Worm (Caenorhabditis elegans) whole organism, L1 larva: ENCODE measurements around the gene C06A12.8.

Experiments
- C16A3.4 ChIP-seq: fragments of 150-350 bp; optimal IDR thresholded peaks from 2 replicates; lab custom pipeline; 2014; ENCODE audit warnings: missing biosample characterization, missing genetic modification characterization
- C34B4.2 ChIP-seq: sonication (generic microtip); optimal IDR thresholded peaks from 2 replicates; lab custom pipeline; 2017; ENCODE audit warnings: mild to moderate bottlenecking, missing genetic modification characterization, missing compliant biosample characterization
- F16B12.6 ChIP-seq: fragments of 150-350 bp; optimal IDR thresholded peaks from 2 replicates; lab custom pipeline; 2014; ENCODE audit warnings: missing biosample characterization, missing genetic modification characterization
- Y116A8C.19 ChIP-seq: sonication (generic microtip); optimal IDR thresholded peaks from 2 replicates; lab custom pipeline; 2016; ENCODE audit warnings: missing compliant biosample characterization, missing genetic modification characterization, borderline replicate concordance
- alr-1 ChIP-seq: fragments of 200-800 bp; sonication (Bioruptor generic); optimal IDR thresholded peaks from 2 replicates; lab custom pipeline; 2018; ENCODE audit warnings: borderline replicate concordance, mild to moderate bottlenecking, missing genetic modification characterization, missing compliant biosample characterization
- aly-2 ChIP-seq: fragments of 150-350 bp; optimal IDR thresholded peaks from 2 replicates; lab custom pipeline; 2014; ENCODE audit warnings: missing biosample characterization, missing genetic modification characterization
- blmp-1 ChIP-seq: fragments of 150-350 bp; optimal IDR thresholded peaks from 2 replicates; lab custom pipeline; 2014; ENCODE audit warnings: missing biosample characterization, missing genetic modification characterization
- ceh-8 ChIP-seq: fragments of 200-800 bp; sonication (Bioruptor generic); optimal IDR thresholded peaks from 2 replicates; lab custom pipeline; 2018; ENCODE audit warnings: mild to moderate bottlenecking, missing genetic modification characterization, moderate library complexity, missing compliant biosample characterization
- ceh-82 ChIP-seq, 3 experiments: fragments of 150-350 bp in 1 of 3; sonication (generic microtip) in 2 of 3; optimal IDR thresholded peaks; 2 replicates each; lab custom pipeline; 2014 to 2017; ENCODE audit warnings: missing biosample characterization in 3 of 3, missing genetic modification characterization in 3 of 3
- ceh-88 ChIP-seq: fragments of 200-800 bp; sonication (Bioruptor generic); IDR thresholded peaks from 2 replicates; pipeline ENCODE4 v1.3.6; 2022; ENCODE audit warnings: missing genetic modification characterization, missing compliant biosample characterization
- dpl-1 ChIP-seq, 3 experiments: fragments of 150-350 bp in 2 of 3; sonication (generic microtip) in 1 of 3; optimal IDR thresholded peaks; 2 replicates each; lab custom pipeline; 2014 to 2017; ENCODE audit warnings: missing biosample characterization in 3 of 3, missing genetic modification characterization in 3 of 3, missing genetic modification reagents in 3 of 3
- dsc-1 ChIP-seq: sonication (generic microtip); optimal IDR thresholded peaks from 2 replicates; lab custom pipeline; 2016; ENCODE audit warnings: mild to moderate bottlenecking, missing genetic modification characterization, missing compliant biosample characterization
- efl-3 ChIP-seq: fragments of 200-800 bp; sonication (Bioruptor generic); optimal IDR thresholded peaks from 2 replicates; lab custom pipeline; 2018; ENCODE audit warnings: mild to moderate bottlenecking, missing genetic modification characterization, missing compliant biosample characterization
- fkh-10 ChIP-seq: sonication (generic microtip); optimal IDR thresholded peaks from 2 replicates; lab custom pipeline; 2017; ENCODE audit warnings: missing biosample characterization, missing genetic modification reagents, missing genetic modification characterization
- fkh-4 ChIP-seq: sonication (generic microtip); optimal IDR thresholded peaks from 2 replicates; lab custom pipeline; 2016; ENCODE audit warnings: missing compliant biosample characterization, missing genetic modification characterization, borderline replicate concordance
- hlh-4 ChIP-seq: sonication (generic microtip); optimal IDR thresholded peaks from 2 replicates; lab custom pipeline; 2016; ENCODE audit warnings: mild to moderate bottlenecking, missing genetic modification characterization, missing compliant biosample characterization
- hpl-2 ChIP-seq: fragments of 150-350 bp; optimal IDR thresholded peaks from 2 replicates; lab custom pipeline; 2014; ENCODE audit warnings: missing biosample characterization, missing genetic modification reagents, missing genetic modification characterization
- irx-1 ChIP-seq: sonication (generic microtip); optimal IDR thresholded peaks from 2 replicates; lab custom pipeline; 2016; ENCODE audit warnings: missing genetic modification characterization, missing compliant biosample characterization
- isw-1 ChIP-seq: fragments of 200-800 bp; sonication (Bioruptor generic); IDR thresholded peaks from 2 replicates; pipeline ENCODE4 v1.3.6; 2022; ENCODE audit warnings: missing genetic modification characterization, missing compliant biosample characterization
- lin-13 ChIP-seq: fragments of 150-350 bp; optimal IDR thresholded peaks from 2 replicates; lab custom pipeline; 2014; ENCODE audit warnings: missing biosample characterization, missing genetic modification reagents, missing genetic modification characterization
- mab-9 ChIP-seq: fragments of 200-800 bp; sonication (Bioruptor generic); IDR thresholded peaks from 2 replicates; pipeline ENCODE4 v1.3.6; 2022; ENCODE audit warnings: missing genetic modification reagents, missing genetic modification characterization, missing compliant biosample characterization
- mdl-1 ChIP-seq, 2 experiments: fragments of 150-350 bp; optimal IDR thresholded peaks; 2 replicates each; lab custom pipeline; 2014 to 2017; ENCODE audit warnings: missing biosample characterization in 2 of 2, missing genetic modification characterization in 2 of 2, inconsistent platforms in 1 of 2
- mep-1 ChIP-seq: fragments of 150-350 bp; optimal IDR thresholded peaks from 2 replicates; lab custom pipeline; 2014; ENCODE audit warnings: missing biosample characterization, missing genetic modification characterization
- nhr-20 ChIP-seq: sonication (generic microtip); optimal IDR thresholded peaks from 2 replicates; lab custom pipeline; 2016; ENCODE audit warnings: mild to moderate bottlenecking, missing genetic modification characterization, missing compliant biosample characterization
- nhr-28 ChIP-seq: fragments of 150-350 bp; optimal IDR thresholded peaks from 2 replicates; lab custom pipeline; 2014; ENCODE audit warnings: missing biosample characterization, missing genetic modification characterization
- nhr-76 ChIP-seq: sonication (generic microtip); optimal IDR thresholded peaks from 2 replicates; lab custom pipeline; 2017; ENCODE audit warnings: missing biosample characterization, missing genetic modification characterization
- nhr-77 ChIP-seq: fragments of 150-350 bp; optimal IDR thresholded peaks from 2 replicates; lab custom pipeline; 2014; ENCODE audit warnings: missing biosample characterization, missing genetic modification characterization
- nhr-85 ChIP-seq: sonication (generic microtip); peaks from one replicate; lab custom pipeline; 2016; ENCODE audit warnings: missing genetic modification characterization, inconsistent platforms, missing compliant biosample characterization
- pax-3 ChIP-seq: fragments of 200-800 bp; sonication (Bioruptor generic); optimal IDR thresholded peaks from 2 replicates; lab custom pipeline; 2018; ENCODE audit warnings: mild to moderate bottlenecking, missing genetic modification characterization, moderate library complexity, missing compliant biosample characterization
- pqm-1 ChIP-seq: sonication (generic microtip); optimal IDR thresholded peaks from 3 replicates; lab custom pipeline; 2017; ENCODE audit warnings: missing biosample characterization, missing genetic modification characterization
- skn-1 ChIP-seq: fragments of 150-350 bp; optimal IDR thresholded peaks from 2 replicates; lab custom pipeline; 2014; ENCODE audit warnings: missing biosample characterization, missing genetic modification characterization
- snpc-4 ChIP-seq: fragments of 150-350 bp; optimal IDR thresholded peaks from 2 replicates; lab custom pipeline; 2014; ENCODE audit warnings: missing biosample characterization, missing genetic modification characterization
- unc-98 ChIP-seq: fragments of 200-800 bp; sonication (Bioruptor generic); IDR thresholded peaks from 2 replicates; pipeline ENCODE4 v1.3.6; 2022; ENCODE audit warnings: missing genetic modification characterization, missing compliant biosample characterization
- zip-4 ChIP-seq: fragments of 200-800 bp; sonication (Bioruptor generic); optimal IDR thresholded peaks from 2 replicates; lab custom pipeline; 2018; ENCODE audit warnings: mild to moderate bottlenecking, missing genetic modification characterization, moderate library complexity, missing compliant biosample characterization
- ztf-11 ChIP-seq, 2 experiments: sonication (generic microtip); optimal IDR thresholded peaks; 2 replicates each; lab custom pipeline; 2016 to 2017; ENCODE audit warnings: missing genetic modification characterization in 2 of 2, missing biosample characterization in 1 of 2, missing compliant biosample characterization in 1 of 2

Gene C06A12.8

DNA sequence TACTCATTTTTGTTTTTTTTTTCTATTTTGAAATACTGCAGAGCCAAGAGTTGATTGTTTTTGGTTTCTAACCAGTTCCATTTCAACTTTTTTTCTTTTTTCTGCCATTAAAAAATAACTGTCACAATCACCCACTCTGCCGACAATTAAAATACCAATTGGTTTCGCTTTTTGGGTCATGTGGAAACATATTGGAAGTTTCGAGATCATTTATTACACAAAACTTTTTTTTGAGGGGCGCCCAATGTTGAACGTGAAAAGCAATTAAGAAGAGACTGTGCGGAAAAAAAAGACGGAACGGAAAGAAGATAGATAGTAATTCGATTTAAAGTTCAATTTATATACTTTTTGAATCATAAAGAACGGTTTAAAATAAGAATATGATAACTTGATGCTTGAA is 36.9 kb downstream of the C06A12.8 start:
- TF ChIP-seq nhr-85 (tag; lab: Kevin White, UChicago), result peak; percentile 69
- TF ChIP-seq efl-3, result no peak
- no peak for TF ChIP-seq isw-1 (GFP tag; lab: Robert Waterston, UW)
- no peak for TF ChIP-seq nhr-76 (tag; lab: Kevin White, UChicago)
- TF ChIP-seq Y116A8C.19 (tag; lab: Kevin White, UChicago), result no peak
- TF ChIP-seq blmp-1 (tag; lab: Kevin White, UChicago), result peak; percentile 58

DNA sequence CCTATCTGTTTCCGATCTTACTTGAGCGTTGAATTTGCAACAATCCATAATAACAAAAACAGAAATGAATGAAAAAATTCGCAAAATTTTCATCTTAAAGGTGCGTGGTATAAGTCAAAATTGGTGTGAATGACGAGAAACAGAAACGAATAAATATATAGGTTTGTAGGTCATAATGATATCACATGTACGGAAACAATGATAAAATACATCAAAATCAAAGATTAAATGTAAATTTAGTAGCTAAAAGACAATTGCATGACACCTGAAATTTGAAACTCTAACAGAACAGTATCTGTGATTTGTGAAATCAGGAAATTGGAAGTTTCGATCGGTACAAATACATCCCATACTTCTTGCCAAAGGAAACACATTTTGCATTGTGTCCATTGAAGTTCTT is 38.1 kb downstream of the C06A12.8 start, which contains the start of gene F11E6.9:
Gene F11E6.9 (minus strand): TSS at position 101 of the 400 bp plus-strand sequence.
- TF ChIP-seq nhr-28 (tag; lab: Kevin White, UChicago) (no peak), mdl-1 (tag; optimal IDR thresholded peaks at IDR 0.05; lab: Kevin White, UChicago) (no peak), ceh-82 (tag; optimal IDR thresholded peaks at IDR 0.05; lab: Kevin White, UChicago) (no peak), C16A3.4 (tag; lab: Kevin White, UChicago) (no peak), nhr-20 (tag; lab: Kevin White, UChicago) (no peak), ceh-8 (no peak), dsc-1 (tag; lab: Kevin White, UChicago) (no peak), efl-3 (no peak), pqm-1 (tag; lab: Kevin White, UChicago) (no peak), ztf-11 (tag; optimal IDR thresholded peaks at IDR 0.05; lab: Kevin White, UChicago) (no peak), dpl-1 (GFP tag; optimal IDR thresholded peaks at IDR 0.05; lab: Kevin White, UChicago) (no peak), snpc-4 (tag; lab: Kevin White, UChicago) (no peak), skn-1 (no peak), fkh-10 (no peak), unc-98 (GFP tag; lab: Robert Waterston, UW) (no peak), irx-1 (tag; lab: Kevin White, UChicago) (no peak)

- TF ChIP-seq C34B4.2 (tag; lab: Kevin White, UChicago), result no peak
- TF ChIP-seq ceh-82 (tag; optimal IDR thresholded peaks at IDR 0.05; lab: Kevin White, UChicago), result no peak
- TF ChIP-seq pax-3, result no peak
- no peak for TF ChIP-seq ztf-11 (tag; optimal IDR thresholded peaks at IDR 0.05; lab: Kevin White, UChicago)
- no peak for TF ChIP-seq fkh-4 (tag; lab: Kevin White, UChicago)
- no peak for TF ChIP-seq lin-13 (GFP tag; lab: Kevin White, UChicago)
- TF ChIP-seq irx-1 (tag; lab: Kevin White, UChicago), result no peak
- TF ChIP-seq nhr-77, result no peak
- TF ChIP-seq F16B12.6 (tag; lab: Kevin White, UChicago), result no peak
- TF ChIP-seq mep-1 (tag; lab: Kevin White, UChicago), result no peak
- TF ChIP-seq mab-9, result no peak
- no peak for TF ChIP-seq hlh-4
- no peak for TF ChIP-seq aly-2
- no peak for TF ChIP-seq ceh-88
- TF ChIP-seq zip-4 (GFP tag; lab: Kevin White, UChicago), result no peak
- no peak for TF ChIP-seq alr-1 (tag; lab: Kevin White, UChicago)
- TF ChIP-seq hpl-2, result no peak
- TF ChIP-seq, all 84 proteins: peak for 0
These were observed 38.6 kb downstream of the C06A12.8 start, which contains the start of gene grl-24 for ce11 chrIV:17475743-17476142. Gene grl-24, minus strand, starts transcription at chrIV:17475843.

ce11 chrIV:17483230-17483629 is 46.1 kb downstream of the C06A12.8 start, which contains the start of gene rabr-2:
Gene rabr-2, minus strand, starts transcription at chrIV:17483330.
- TF ChIP-seq nhr-20 (tag; lab: Kevin White, UChicago) (no peak), skn-1 (no peak)
